Fruit fly (Drosophila melanogaster): ENCODE results near the gene Acox3.

DNA sequence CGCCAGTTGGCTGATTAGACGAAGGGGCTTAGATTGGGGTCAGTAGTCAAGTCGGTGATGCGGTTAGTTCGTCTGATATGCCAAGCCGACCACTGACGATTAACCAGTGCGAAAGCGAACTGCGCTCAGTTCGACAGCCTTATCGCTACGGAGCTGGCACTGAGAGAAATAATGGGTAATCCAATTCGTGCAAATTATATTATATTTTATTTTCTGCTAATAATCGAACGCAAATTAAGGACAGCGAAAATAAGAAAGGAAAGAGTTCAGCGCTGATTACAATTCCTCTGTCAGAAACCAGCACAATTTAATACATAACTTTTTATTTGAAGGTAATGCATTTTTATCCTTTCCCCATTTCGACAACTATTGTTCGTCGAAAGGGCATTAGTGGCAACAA is 51.1 kb downstream of the Acox3 start, which contains the start of gene CG42369:
- TF ChIP-seq eg (GFP tag; IDR thresholded peaks at IDR 0.05), result 0 out of 3 replicates have a peak, but pooled peaks have one; percentile 13
- TF ChIP-seq spab (GFP tag; optimal IDR thresholded peaks at IDR 0.05), result no peak
- TF ChIP-seq dac (GFP tag; optimal IDR thresholded peaks at IDR 0.05), result no peak
- TF ChIP-seq CG10669 (GFP tag; optimal IDR thresholded peaks at IDR 0.05), result no peak
- no peak for TF ChIP-seq CG6792 (GFP tag; optimal IDR thresholded peaks at IDR 0.05)
- TF ChIP-seq CG34406 (GFP tag; optimal IDR thresholded peaks at IDR 0.05), result no peak
- no peak for TF ChIP-seq Sox102F (GFP tag; optimal IDR thresholded peaks at IDR 0.05)
- no peak for TF ChIP-seq Smox (GFP tag; optimal IDR thresholded peaks at IDR 0.05)
- TF ChIP-seq Sox14 (GFP tag; optimal IDR thresholded peaks at IDR 0.05), result no peak
- TF ChIP-seq CG6276 (GFP tag; optimal IDR thresholded peaks at IDR 0.05), result no peak
- no peak for TF ChIP-seq fd59A (GFP tag; optimal IDR thresholded peaks at IDR 0.05)
- no peak for TF ChIP-seq ss (GFP tag; optimal IDR thresholded peaks at IDR 0.05)
- TF ChIP-seq fkh (GFP tag; optimal IDR thresholded peaks at IDR 0.05), result no peak
